Fruit fly (Drosophila melanogaster) whole organism, embryonic: ENCODE data around the gene CG15332.

Source experiments
- Bdp1 ChIP-seq: fragments of 200-800 bp; sonication (Bioruptor generic); optimal IDR thresholded peaks from 3 replicates; lab custom pipeline; 2016; ENCODE audit warnings: missing biosample characterization, missing genetic modification characterization
- CG10321 ChIP-seq: fragments of 200-800 bp; sonication (Bioruptor generic); IDR thresholded peaks from 2 replicates; pipeline ENCODE4 v1.3.6; 2022; ENCODE audit warnings: missing biosample characterization, missing genetic modification characterization
- CG10543 ChIP-seq: fragments of 200-800 bp; sonication (Bioruptor generic); optimal IDR thresholded peaks from 3 replicates; lab custom pipeline; 2017; ENCODE audit warnings: missing biosample characterization, mild to moderate bottlenecking, missing genetic modification characterization, moderate library complexity
- CG11560 ChIP-seq: fragments of 200-800 bp; sonication (Bioruptor generic); IDR thresholded peaks from 3 replicates; pipeline ENCODE4 v1.3.6; 2022; ENCODE audit warnings: missing biosample characterization, missing genetic modification characterization
- CG12104 ChIP-seq: fragments of 200-800 bp; sonication (Bioruptor generic); optimal IDR thresholded peaks from 3 replicates; lab custom pipeline; 2016; ENCODE audit warnings: missing biosample characterization, missing genetic modification characterization
- CG1233 ChIP-seq: fragments of 200-800 bp; sonication (Bioruptor generic); optimal IDR thresholded peaks from 4 replicates; lab custom pipeline; 2018; ENCODE audit warnings: missing biosample characterization, mild to moderate bottlenecking, missing genetic modification characterization
- CG12744 ChIP-seq: fragments of 200-800 bp; sonication (Bioruptor generic); optimal IDR thresholded peaks from 2 replicates; lab custom pipeline; 2016; ENCODE audit warnings: missing biosample characterization, missing genetic modification characterization
- CG1529 ChIP-seq: fragments of 200-800 bp; sonication (Bioruptor generic); optimal IDR thresholded peaks from 3 replicates; lab custom pipeline; 2018; ENCODE audit warnings: missing biosample characterization, missing genetic modification characterization
- CG15696 ChIP-seq: fragments of 200-800 bp; sonication (Bioruptor generic); optimal IDR thresholded peaks from 2 replicates; lab custom pipeline; 2019; ENCODE audit warnings: missing biosample characterization, mild to moderate bottlenecking, missing genetic modification characterization, moderate library complexity
- CG17612 ChIP-seq: fragments of 200-800 bp; sonication (Bioruptor generic); IDR thresholded peaks from 2 replicates; pipeline ENCODE4 v1.3.6; 2022; ENCODE audit warnings: missing biosample characterization, missing genetic modification characterization
- CG1832 ChIP-seq: fragments of 200-800 bp; sonication (Bioruptor generic); optimal IDR thresholded peaks from 2 replicates; lab custom pipeline; 2017; ENCODE audit warnings: missing biosample characterization, mild to moderate bottlenecking, missing genetic modification characterization, inconsistent platforms
- CG18764 ChIP-seq: fragments of 200-800 bp; sonication (Bioruptor generic); optimal IDR thresholded peaks from 3 replicates; lab custom pipeline; 2016; ENCODE audit warnings: missing biosample characterization, missing genetic modification characterization
- CG3065 ChIP-seq: fragments of 200-800 bp; sonication (Bioruptor generic); optimal IDR thresholded peaks from 2 replicates; lab custom pipeline; 2016; ENCODE audit warnings: missing biosample characterization, missing genetic modification characterization
- CG33213 ChIP-seq: fragments of 200-800 bp; sonication (Bioruptor generic); optimal IDR thresholded peaks from 3 replicates; lab custom pipeline; 2016; ENCODE audit warnings: missing biosample characterization, missing genetic modification characterization
- CG4730 ChIP-seq: fragments of 200-800 bp; sonication (Bioruptor generic); IDR thresholded peaks from 2 replicates; pipeline ENCODE4 v1.3.6; 2022; ENCODE audit warnings: missing biosample characterization, missing genetic modification characterization
- CG7357 ChIP-seq: fragments of 200-800 bp; sonication (Bioruptor generic); IDR thresholded peaks from 3 replicates; pipeline ENCODE4 v1.3.6; 2022; ENCODE audit warnings: missing biosample characterization, missing genetic modification characterization
- CG7839 ChIP-seq: fragments of 200-800 bp; sonication (Bioruptor generic); optimal IDR thresholded peaks from 3 replicates; lab custom pipeline; 2018; ENCODE audit warnings: missing biosample characterization, mild to moderate bottlenecking, missing genetic modification characterization, moderate library complexity
- CG9932 ChIP-seq: fragments of 200-800 bp; sonication (Bioruptor generic); IDR thresholded peaks from 2 replicates; pipeline ENCODE4 v1.3.6; 2022; ENCODE audit warnings: missing biosample characterization, missing genetic modification characterization
- Dfd ChIP-seq, 2 experiments: fragments of >200 bp; optimal IDR thresholded peaks; 2 replicates each; lab custom pipeline; 2017; ENCODE audit warnings: missing biosample characterization in 2 of 2, missing genetic modification characterization in 2 of 2
- Dll ChIP-seq: fragments of 200-800 bp; sonication (Bioruptor generic); IDR thresholded peaks from 4 replicates; pipeline ENCODE4 v1.3.6; 2022; ENCODE audit warnings: missing biosample characterization, missing genetic modification characterization; ENCODE audit not compliant: partially characterized antibody
- Doc3 ChIP-seq: fragments of 200-800 bp; sonication (Bioruptor generic); IDR thresholded peaks from 3 replicates; pipeline ENCODE4 v1.3.6; 2022; ENCODE audit warnings: missing biosample characterization, missing genetic modification characterization; ENCODE audit not compliant: partially characterized antibody
- Ets97D ChIP-seq: fragments of 200-800 bp; sonication (Bioruptor generic); optimal IDR thresholded peaks from 3 replicates; lab custom pipeline; 2016; ENCODE audit warnings: missing biosample characterization, missing genetic modification characterization
- HLH4C ChIP-seq: fragments of 200-800 bp; sonication (Bioruptor generic); IDR thresholded peaks from 3 replicates; pipeline ENCODE4 v1.3.6; 2022; ENCODE audit warnings: missing biosample characterization, missing genetic modification characterization; ENCODE audit not compliant: partially characterized antibody
- Hey ChIP-seq: fragments of 200-800 bp; sonication (Bioruptor generic); optimal IDR thresholded peaks from 3 replicates; lab custom pipeline; 2018; ENCODE audit warnings: missing biosample characterization, mild to moderate bottlenecking, missing genetic modification characterization
- HmgD ChIP-seq: fragments of 200-800 bp; sonication (Bioruptor generic); optimal IDR thresholded peaks from 3 replicates; lab custom pipeline; 2016; ENCODE audit warnings: missing biosample characterization, missing genetic modification characterization
- MBD-R2 ChIP-seq: fragments of 200-800 bp; sonication (Bioruptor generic); IDR thresholded peaks from 2 replicates; pipeline ENCODE4 v1.3.6; 2022; ENCODE audit warnings: missing biosample characterization, missing genetic modification characterization
- Max ChIP-seq: fragments of 200-800 bp; sonication (Bioruptor generic); optimal IDR thresholded peaks from 2 replicates; lab custom pipeline; 2016; ENCODE audit warnings: missing biosample characterization, mild to moderate bottlenecking, missing genetic modification characterization
- Oli ChIP-seq: fragments of 200-800 bp; sonication (Bioruptor generic); optimal IDR thresholded peaks from 2 replicates; lab custom pipeline; 2018; ENCODE audit warnings: missing biosample characterization, mild to moderate bottlenecking, missing genetic modification characterization, moderate library complexity
- TFAM ChIP-seq: fragments of 200-800 bp; sonication (Bioruptor generic); optimal IDR thresholded peaks from 2 replicates; lab custom pipeline; 2017; ENCODE audit warnings: missing biosample characterization, missing genetic modification characterization, inconsistent platforms
- al ChIP-seq: fragments of 200-800 bp; sonication (Bioruptor generic); IDR thresholded peaks from 2 replicates; pipeline ENCODE4 v1.3.6; 2022; ENCODE audit warnings: missing biosample characterization, missing genetic modification characterization
- ase ChIP-seq: fragments of 200-800 bp; sonication (Bioruptor generic); IDR thresholded peaks from 3 replicates; pipeline ENCODE4 v1.3.6; 2022; ENCODE audit warnings: missing biosample characterization, missing genetic modification characterization
- chinmo ChIP-seq: fragments of 200-800 bp; sonication (Bioruptor generic); IDR thresholded peaks from 4 replicates; pipeline ENCODE4 v1.3.6; 2022; ENCODE audit warnings: missing biosample characterization, missing genetic modification characterization; ENCODE audit not compliant: partially characterized antibody
- croc ChIP-seq: fragments of 200-800 bp; sonication (Bioruptor generic); conservative IDR thresholded peaks from 3 replicates; pipeline ENCODE4 v1.3.6; 2022; ENCODE audit warnings: missing biosample characterization, missing genetic modification characterization
- dan ChIP-seq: fragments of 200-800 bp; sonication (Bioruptor generic); IDR thresholded peaks from 2 replicates; pipeline ENCODE4 v1.3.6; 2022; ENCODE audit warnings: missing biosample characterization, missing genetic modification characterization
- dmrt11E ChIP-seq: fragments of 200-800 bp; sonication (Bioruptor generic); optimal IDR thresholded peaks from 3 replicates; lab custom pipeline; 2018; ENCODE audit warnings: missing biosample characterization, mild to moderate bottlenecking, missing genetic modification characterization, moderate library complexity
- dmrt99B ChIP-seq: fragments of 200-800 bp; sonication (Bioruptor generic); optimal IDR thresholded peaks from 2 replicates; lab custom pipeline; 2018; ENCODE audit warnings: missing biosample characterization, mild to moderate bottlenecking, missing genetic modification characterization, moderate library complexity
- dysf ChIP-seq: fragments of 200-800 bp; sonication (Bioruptor generic); IDR thresholded peaks from 3 replicates; pipeline ENCODE4 v1.3.6; 2022; ENCODE audit warnings: missing biosample characterization, missing genetic modification characterization
- fd3F ChIP-seq: fragments of 200-800 bp; sonication (Bioruptor generic); optimal IDR thresholded peaks from 2 replicates; lab custom pipeline; 2018; ENCODE audit warnings: missing biosample characterization, mild to moderate bottlenecking, missing genetic modification characterization, moderate library complexity
- ftz-f1 ChIP-seq: fragments of 200-800 bp; sonication (Bioruptor generic); optimal IDR thresholded peaks from 2 replicates; lab custom pipeline; 2016; ENCODE audit warnings: missing biosample characterization, missing genetic modification characterization
- gce ChIP-seq: fragments of 200-800 bp; sonication (Bioruptor generic); IDR thresholded peaks from 3 replicates; pipeline ENCODE4 v1.3.6; 2022; ENCODE audit warnings: missing biosample characterization, missing genetic modification characterization
- grau ChIP-seq: fragments of 200-800 bp; optimal IDR thresholded peaks from 3 replicates; lab custom pipeline; 2019; ENCODE audit warnings: missing biosample characterization, mild to moderate bottlenecking, missing genetic modification characterization, moderate library complexity
- h ChIP-seq: fragments of >200 bp; optimal IDR thresholded peaks from 2 replicates; lab custom pipeline; 2017
- jigr1 ChIP-seq: fragments of 200-800 bp; sonication (Bioruptor generic); IDR thresholded peaks from 3 replicates; pipeline ENCODE4 v1.3.6; 2022; ENCODE audit warnings: missing biosample characterization, missing genetic modification characterization
- kni ChIP-seq: fragments of 200-800 bp; sonication (Bioruptor generic); optimal IDR thresholded peaks from 3 replicates; lab custom pipeline; 2017; ENCODE audit warnings: mild to moderate bottlenecking, missing biosample characterization, missing genetic modification reagents, missing genetic modification characterization
- lilli ChIP-seq: fragments of 200-800 bp; sonication (Bioruptor generic); optimal IDR thresholded peaks from 3 replicates; lab custom pipeline; 2016; ENCODE audit warnings: missing biosample characterization, missing genetic modification characterization
- maf-S ChIP-seq: fragments of 200-800 bp; sonication (Bioruptor generic); optimal IDR thresholded peaks from 2 replicates; lab custom pipeline; 2016; ENCODE audit warnings: missing biosample characterization, missing genetic modification characterization
- repo ChIP-seq: fragments of 200-800 bp; sonication (Bioruptor generic); optimal IDR thresholded peaks from 2 replicates; lab custom pipeline; 2016; ENCODE audit warnings: missing biosample characterization, missing genetic modification characterization
- sens ChIP-seq: fragments of 200-800 bp; sonication (Bioruptor generic); peaks from one replicate; lab custom pipeline; 2016; ENCODE audit warnings: missing biosample characterization, missing genetic modification characterization
- sug ChIP-seq: fragments of 200-800 bp; optimal IDR thresholded peaks from 2 replicates; lab custom pipeline; 2019; ENCODE audit warnings: missing biosample characterization, mild to moderate bottlenecking, missing genetic modification characterization, moderate library complexity
- toy ChIP-seq: fragments of 200-800 bp; sonication (Bioruptor generic); IDR thresholded peaks from 2 replicates; pipeline ENCODE4 v1.3.6; 2022; ENCODE audit warnings: missing biosample characterization, missing genetic modification characterization
- vnd ChIP-seq: fragments of 200-800 bp; sonication (Bioruptor generic); IDR thresholded peaks from 3 replicates; pipeline ENCODE4 v1.3.6; 2022; ENCODE audit warnings: missing biosample characterization, missing genetic modification characterization; ENCODE audit not compliant: partially characterized antibody

CG15332 gene

dm6 chrX:7911983-7912630 lies 43.7 kb downstream of the CG15332 start, which contains the start of gene snz (continued):
- no peak for TF ChIP-seq CG7839 (tag; lab: Kevin White, UChicago)
- no peak for TF ChIP-seq al
- no peak for TF ChIP-seq TFAM (GFP tag; lab: Kevin White, UChicago)
- no peak for TF ChIP-seq dmrt11E (tag; lab: Kevin White, UChicago)
- no peak for TF ChIP-seq CG4730 (GFP tag; lab: Robert Waterston, UW)
- no peak for TF ChIP-seq fd3F (GFP tag; lab: Kevin White, UChicago)
- TF ChIP-seq CG7357 (GFP tag; lab: Robert Waterston, UW) = no peak
- TF ChIP-seq MBD-R2 (GFP tag; lab: Robert Waterston, UW) = peak; percentile 52; the same call in 1 of the 2 replicates
- no peak for TF ChIP-seq grau
- TF ChIP-seq dmrt99B = no peak
- no peak for TF ChIP-seq kni (GFP tag; lab: Kevin White, UChicago)
- TF ChIP-seq lilli = no peak
- no peak for TF ChIP-seq h
- no peak for TF ChIP-seq dysf (GFP tag; lab: Robert Waterston, UW)
- TF ChIP-seq Bdp1 (GFP tag; lab: Kevin White, UChicago) = no peak
- TF ChIP-seq Oli (tag; lab: Kevin White, UChicago) = no peak
- TF ChIP-seq CG15696 = no peak
- TF ChIP-seq CG1233 (GFP tag; lab: Kevin White, UChicago) = no peak
- TF ChIP-seq CG17612 = no peak
- TF ChIP-seq CG11560 (tag; lab: Robert Waterston, UW) = no peak
- no peak for TF ChIP-seq ase (GFP tag; lab: Robert Waterston, UW)
- TF ChIP-seq CG10321 = no peak; the same call in 1 of the 2 replicates
- TF ChIP-seq toy (GFP tag; lab: Robert Waterston, UW) = no peak
- TF ChIP-seq dan (GFP tag; lab: Robert Waterston, UW) = no peak
- TF ChIP-seq Ets97D (GFP tag; lab: Kevin White, UChicago) = peak; percentile 38
- TF ChIP-seq HLH4C (GFP tag; lab: Robert Waterston, UW) = peak; percentile 86
- TF ChIP-seq HmgD = no peak
- no peak for TF ChIP-seq repo (GFP tag; lab: Kevin White, UChicago)
- no peak for TF ChIP-seq CG12104
- TF ChIP-seq jigr1 (GFP tag; lab: Robert Waterston, UW) = no peak
- TF ChIP-seq CG10543 (GFP tag; lab: Kevin White, UChicago) = peak; percentile 50
- peak; percentile 66; the same call in 2 of the 3 replicates for TF ChIP-seq vnd (GFP tag; lab: Robert Waterston, UW)
- no peak for TF ChIP-seq maf-S (GFP tag; lab: Kevin White, UChicago)
- TF ChIP-seq Dll (GFP tag; lab: Robert Waterston, UW) = peak; percentile 77
- TF ChIP-seq sug (tag; lab: Kevin White, UChicago) = peak; percentile 77
- no peak for TF ChIP-seq CG1529
- no peak for TF ChIP-seq Dfd (GFP tag; optimal IDR thresholded peaks at IDR 0.05; lab: Kevin White, UChicago)
- TF ChIP-seq CG9932 (GFP tag; lab: Robert Waterston, UW) = 0 out of 2 replicates have a peak, but pooled peaks have one; percentile 5
- no peak for TF ChIP-seq Hey (tag; lab: Kevin White, UChicago)
- TF ChIP-seq croc = no peak
- no peak for TF ChIP-seq CG33213
- TF ChIP-seq chinmo (GFP tag; lab: Robert Waterston, UW) = peak; percentile 81; the same call in 3 of the 4 replicates
- no peak for TF ChIP-seq Max (GFP tag; lab: Kevin White, UChicago)
- TF ChIP-seq sens (GFP tag; lab: Kevin White, UChicago) = peak; percentile 70
- no peak for TF ChIP-seq gce (GFP tag; lab: Robert Waterston, UW)
- no peak for TF ChIP-seq CG3065 (GFP tag; lab: Kevin White, UChicago)
- TF ChIP-seq ftz-f1 = no peak
- no peak for TF ChIP-seq CG1832
- no peak for TF ChIP-seq CG18764 (GFP tag; lab: Kevin White, UChicago)
- TF ChIP-seq Doc3 = peak; percentile 57; the same call in 1 of the 3 replicates
- TF ChIP-seq CG12744 (GFP tag; lab: Kevin White, UChicago) = no peak
